Worm (Caenorhabditis elegans): ENCODE measurements around the gene cyp-25A4.
"Not testable (repeated sequence)": the region's sequence is repeated elsewhere in the genome, so short reads cannot be mapped to it uniquely, and the experiment has no call there.

- TF ChIP-seq ceh-48 (tag; optimal IDR thresholded peaks at IDR 0.05); unc-3 (GFP tag; conservative IDR thresholded peaks at IDR 0.05); unc-3 (tag; optimal IDR thresholded peaks at IDR 0.05); ceh-22 (tag; optimal IDR thresholded peaks at IDR 0.05); pqm-1 (tag; optimal IDR thresholded peaks at IDR 0.05); ceh-18 (tag; optimal IDR thresholded peaks at IDR 0.05); pag-3 (tag; optimal IDR thresholded peaks at IDR 0.05; ENCODE audit: borderline replicate concordance); ama-1 (optimal IDR thresholded peaks at IDR 0.05); ceh-34 (tag; optimal IDR thresholded peaks at IDR 0.05): not testable (repeated sequence)
Measured at ce11 chrIII:3857007-3857406, 5.1 kb upstream of the cyp-25A4 start.

Data from whole organism, late embryonic.